Fruit fly (Drosophila melanogaster) whole organism: ENCODE data around the gene CG33644.

ENCODE experiments used
- CG8478 ChIP-seq: fragments of >200 bp; optimal IDR thresholded peaks from 2 replicates; lab custom pipeline; 2018; ENCODE audit warnings: inconsistent platforms
- Dll ChIP-seq: fragments of >200 bp; optimal IDR thresholded peaks from 2 replicates; lab custom pipeline; 2017
- EcR ChIP-seq, 2 experiments: fragments of >200 bp; optimal IDR thresholded peaks; 2 replicates each; lab custom pipeline; 2017; ENCODE audit warnings: missing biosample characterization in 2 of 2, missing genetic modification characterization in 2 of 2, missing genetic modification reagents in 2 of 2
- pan ChIP-seq: fragments of >200 bp; optimal IDR thresholded peaks from 2 replicates; lab custom pipeline; 2017
- psq ChIP-seq: fragments of >200 bp; optimal IDR thresholded peaks from 2 replicates; lab custom pipeline; 2017
- usp ChIP-seq: fragments of >200 bp; optimal IDR thresholded peaks from 2 replicates; lab custom pipeline; 2017; ENCODE audit warnings: missing biosample characterization, missing genetic modification characterization, mixed read lengths

The CG33644 gene

DNA sequence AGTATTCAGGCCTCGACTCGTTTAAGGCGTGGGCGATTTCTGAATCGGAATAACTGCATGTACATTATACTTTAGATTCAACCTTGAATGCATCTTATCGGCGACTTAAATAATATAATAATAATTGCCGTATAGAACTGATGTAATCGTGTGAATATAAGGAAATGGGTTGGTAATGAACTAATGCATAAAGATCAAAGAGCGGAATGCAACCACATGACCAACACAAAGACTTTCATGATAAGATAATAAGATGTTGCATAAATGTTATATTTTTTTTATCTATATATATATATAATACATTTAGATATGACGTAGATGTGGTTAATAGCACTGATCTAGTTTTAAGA, 16.2 kb upstream of the CG33644 start:
- TF ChIP-seq CG8478 (lab: Kevin White, UChicago) (no peak), EcR (GFP tag; optimal IDR thresholded peaks at IDR 0.05; lab: Kevin White, UChicago) (no peak), psq (lab: Kevin White, UChicago) (no peak), pan (no peak), usp (GFP tag; lab: Kevin White, UChicago) (no peak), Dll (no peak)

DNA sequence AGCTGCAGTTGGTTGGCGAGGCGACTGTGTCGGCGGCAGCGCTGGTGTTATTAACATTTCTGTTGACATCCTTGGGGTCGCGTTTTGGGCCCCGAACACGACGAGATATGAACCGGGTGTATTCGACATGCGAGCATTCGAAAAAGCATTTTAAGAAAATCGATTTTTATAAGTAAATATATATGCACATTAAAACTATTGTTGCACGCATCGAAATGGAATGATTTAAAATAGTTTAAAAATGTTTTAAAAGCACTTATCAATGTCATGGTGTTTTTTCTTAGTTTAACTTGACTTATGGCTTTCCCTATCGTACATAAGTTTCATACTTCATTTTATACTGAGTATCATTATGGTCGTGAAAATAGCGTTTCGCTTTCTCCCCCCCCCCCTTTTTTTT, 10.1 kb upstream of the CG33644 start:
- TF ChIP-seq psq (lab: Kevin White, UChicago) (no peak), pan (no peak)

DNA sequence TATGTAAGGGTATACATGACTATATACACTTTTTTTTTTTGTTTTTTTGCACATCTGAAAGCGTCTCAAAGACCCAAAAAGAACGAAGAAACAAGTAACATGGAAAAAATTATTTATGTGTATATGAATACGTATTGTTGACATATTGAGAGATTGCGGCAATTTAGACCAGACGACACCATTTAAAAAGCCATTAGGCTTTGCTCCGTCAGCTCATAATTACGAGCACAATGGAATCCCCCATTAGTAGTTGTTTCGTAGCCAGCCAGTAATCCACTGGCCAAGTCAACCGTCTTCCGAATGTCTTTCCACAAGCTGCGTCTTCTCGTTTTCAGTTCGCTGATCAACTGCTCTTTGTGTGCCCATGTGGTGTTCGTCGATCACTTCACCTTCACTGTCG, 4.3 kb upstream of the CG33644 start, which contains the start of gene CG33640:
CG33640 (plus strand) TSS at position 301 of the 400 bp plus-strand sequence.
- no peak for TF ChIP-seq EcR (GFP tag; optimal IDR thresholded peaks at IDR 0.05; lab: Kevin White, UChicago)

DNA sequence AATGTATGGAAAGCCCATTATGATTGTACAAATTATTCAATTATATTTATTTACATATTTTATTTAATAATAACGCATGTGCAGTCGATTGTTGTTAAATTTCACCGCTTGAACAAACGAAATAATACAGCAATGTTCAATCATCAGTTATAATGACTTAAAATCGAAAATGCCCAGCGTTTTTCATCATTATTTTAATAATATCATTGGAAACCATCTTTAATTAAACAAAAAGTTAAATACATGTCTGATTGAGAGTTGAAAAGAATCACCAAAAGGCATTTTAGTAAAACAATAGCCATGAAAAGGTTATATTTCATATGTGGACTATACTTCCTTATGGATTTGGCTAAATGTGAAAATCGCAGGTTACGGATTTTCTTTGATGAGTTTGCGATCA, 3.1 kb upstream of the CG33644 start, which contains the start of gene CG33641:
CG33641 (plus strand) TSS at position 301 of the 400 bp plus-strand sequence.
- TF ChIP-seq psq (lab: Kevin White, UChicago) (no peak), CG8478 (lab: Kevin White, UChicago) (no peak), pan (no peak), EcR (GFP tag; optimal IDR thresholded peaks at IDR 0.05; lab: Kevin White, UChicago) (no peak), Dll (no peak), usp (GFP tag; lab: Kevin White, UChicago) (no peak)

DNA sequence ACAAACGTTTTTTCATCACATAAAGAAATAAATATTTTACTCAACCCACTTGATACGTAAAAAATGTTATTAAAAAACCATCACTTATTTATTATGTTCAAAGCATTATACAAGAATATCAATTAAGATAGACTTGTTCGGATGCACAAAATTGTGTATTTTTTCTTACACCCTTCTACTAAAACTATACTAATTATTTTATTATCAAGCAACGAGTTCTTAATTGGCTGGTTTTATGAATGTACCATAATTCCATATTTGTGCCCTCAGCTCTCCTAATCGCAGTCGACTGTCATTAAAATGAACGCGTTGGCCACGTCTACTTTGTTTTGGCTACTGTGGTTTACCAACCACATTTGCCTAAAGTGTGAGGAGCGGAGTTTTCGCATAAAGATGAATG, 2.2 kb upstream of the CG33644 start, which contains the start of gene CG33642:
CG33642 (plus strand) TSS at position 301 of the 400 bp plus-strand sequence.
- TF ChIP-seq EcR (GFP tag; optimal IDR thresholded peaks at IDR 0.05; lab: Kevin White, UChicago) (no peak), Dll (no peak), CG8478 (lab: Kevin White, UChicago) (no peak), pan (no peak), psq (lab: Kevin White, UChicago) (no peak), usp (GFP tag; lab: Kevin White, UChicago) (no peak)

DNA sequence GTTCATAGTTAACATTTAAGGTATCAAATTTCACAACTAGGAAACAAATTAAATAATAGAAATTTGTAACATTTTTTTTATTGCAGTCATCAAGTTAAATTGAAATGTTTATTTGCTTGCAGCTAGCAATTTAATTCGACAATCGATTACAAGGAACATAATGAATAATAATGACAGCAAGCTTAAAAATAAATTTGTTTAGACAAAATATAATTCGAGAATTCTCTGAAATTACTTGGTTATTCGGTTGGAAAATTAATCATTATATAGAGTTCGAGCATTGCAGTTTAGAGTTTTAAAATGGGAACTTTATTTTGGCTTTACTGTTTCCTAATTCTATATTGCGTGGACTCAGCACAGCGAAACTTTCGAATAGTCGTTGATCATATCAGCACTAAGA, 1.1 kb upstream of the CG33644 start, which contains the start of gene CG33643:
CG33643 (plus strand) TSS at position 301 of the 400 bp plus-strand sequence.
- TF ChIP-seq usp (GFP tag; lab: Kevin White, UChicago) (no peak), EcR (GFP tag; optimal IDR thresholded peaks at IDR 0.05; lab: Kevin White, UChicago) (no peak), Dll (no peak), CG8478 (lab: Kevin White, UChicago) (no peak), pan (no peak), psq (lab: Kevin White, UChicago) (no peak)

DNA sequence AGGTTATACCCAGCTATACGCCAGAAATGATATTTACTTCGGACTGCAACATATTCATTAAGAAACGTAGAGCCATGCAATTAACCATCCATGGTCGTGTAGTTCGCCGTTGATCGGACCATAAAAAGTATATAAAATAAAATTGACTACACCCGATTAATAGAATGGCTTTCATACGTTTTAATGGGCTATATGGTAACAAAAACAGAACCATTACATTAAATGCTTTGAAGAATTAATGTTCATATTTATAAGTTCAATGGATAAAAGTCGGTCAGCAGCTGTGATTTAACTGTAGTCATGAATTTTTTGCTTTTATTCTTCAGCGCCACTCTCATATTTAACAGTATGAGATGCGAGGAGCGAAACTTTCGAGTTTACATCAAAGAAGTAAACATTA, 639 bp downstream of the CG33644 start, which contains the start of gene CG33645:
CG33645 (plus strand) TSS at position 301 of the 400 bp plus-strand sequence.
- TF ChIP-seq EcR (GFP tag; optimal IDR thresholded peaks at IDR 0.05; lab: Kevin White, UChicago), result no peak
- TF ChIP-seq CG8478 (lab: Kevin White, UChicago), result no peak
- no peak for TF ChIP-seq Dll
- TF ChIP-seq psq (lab: Kevin White, UChicago), result no peak
- no peak for TF ChIP-seq usp (GFP tag; lab: Kevin White, UChicago)
- no peak for TF ChIP-seq pan

DNA sequence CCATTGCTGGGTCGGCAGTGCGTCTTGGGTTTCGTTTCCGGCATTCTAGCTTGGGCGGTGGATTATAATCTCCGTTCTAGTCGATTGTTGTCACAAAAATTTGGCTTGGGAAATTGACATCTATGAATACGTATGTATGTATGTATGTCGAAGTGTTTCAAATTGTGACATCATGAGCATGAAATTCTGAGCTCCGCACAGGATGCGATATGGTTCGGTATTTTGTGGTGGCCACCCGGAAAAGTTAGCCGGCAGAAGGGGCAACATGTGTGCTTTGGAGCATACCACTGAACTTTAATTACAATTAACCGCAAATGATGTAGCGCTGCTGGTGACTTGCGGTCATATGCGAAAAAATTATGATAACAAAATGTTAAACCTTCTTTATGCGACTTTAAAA, 3.8 kb downstream of the CG33644 start, which contains the start of gene CG15638:
CG15638 (minus strand) TSS at position 101 of the 400 bp plus-strand sequence.
- TF ChIP-seq EcR (GFP tag; optimal IDR thresholded peaks at IDR 0.05; lab: Kevin White, UChicago) (no peak), pan (no peak), CG8478 (lab: Kevin White, UChicago) (no peak), usp (GFP tag; lab: Kevin White, UChicago) (no peak), Dll (no peak), psq (lab: Kevin White, UChicago) (no peak)

DNA sequence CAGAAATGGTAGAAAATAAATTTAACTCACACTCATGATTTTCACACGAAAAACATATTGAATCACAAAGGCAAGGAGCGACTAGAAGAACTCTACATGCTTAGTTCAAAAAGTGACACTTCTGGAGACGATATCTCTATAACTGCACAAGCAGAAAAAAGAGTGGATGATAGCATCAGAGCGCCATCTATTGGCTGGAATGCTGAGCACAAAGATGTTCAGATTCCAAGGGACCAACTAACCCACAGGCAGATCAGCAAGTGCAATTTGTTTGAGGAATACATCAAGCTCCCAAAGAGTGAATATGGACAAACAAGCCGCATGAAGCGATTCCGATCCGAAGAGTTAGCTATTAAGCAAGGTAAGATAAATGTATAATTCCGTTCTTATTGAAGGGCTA, 8.8 kb downstream of the CG33644 start, which contains the start of gene CG16852:
CG16852 (plus strand) TSS at position 48 of the 400 bp plus-strand sequence.
- TF ChIP-seq pan, result no peak
- no peak for TF ChIP-seq psq (lab: Kevin White, UChicago)
- TF ChIP-seq EcR (GFP tag; optimal IDR thresholded peaks at IDR 0.05; lab: Kevin White, UChicago), result no peak

DNA sequence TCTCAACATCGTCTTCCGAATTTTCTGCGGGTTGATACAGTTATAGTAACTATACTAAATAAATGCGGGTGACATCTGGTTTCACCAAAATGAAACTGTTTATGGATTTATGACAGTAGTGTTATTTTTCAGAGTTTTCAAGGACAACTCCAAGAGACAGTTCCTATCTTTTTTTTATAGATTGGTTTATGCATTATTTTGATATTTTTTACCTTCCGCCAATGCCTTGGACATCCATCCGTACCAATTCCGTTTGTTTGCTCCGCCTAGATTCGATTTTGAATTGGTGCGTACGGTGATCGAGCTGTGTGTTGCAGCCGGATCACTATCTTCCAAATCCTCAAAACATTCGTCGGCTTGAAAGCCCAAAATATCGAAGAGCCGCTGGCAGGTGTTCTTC, 10.1 kb downstream of the CG33644 start, which contains the start of gene CG16853:
CG16853 (plus strand) TSS at position 301 of the 400 bp plus-strand sequence.
- TF ChIP-seq EcR (GFP tag; optimal IDR thresholded peaks at IDR 0.05; lab: Kevin White, UChicago) (no peak), psq (lab: Kevin White, UChicago) (no peak), usp (GFP tag; lab: Kevin White, UChicago) (no peak), pan (no peak), CG8478 (lab: Kevin White, UChicago) (no peak), Dll (no peak)

DNA sequence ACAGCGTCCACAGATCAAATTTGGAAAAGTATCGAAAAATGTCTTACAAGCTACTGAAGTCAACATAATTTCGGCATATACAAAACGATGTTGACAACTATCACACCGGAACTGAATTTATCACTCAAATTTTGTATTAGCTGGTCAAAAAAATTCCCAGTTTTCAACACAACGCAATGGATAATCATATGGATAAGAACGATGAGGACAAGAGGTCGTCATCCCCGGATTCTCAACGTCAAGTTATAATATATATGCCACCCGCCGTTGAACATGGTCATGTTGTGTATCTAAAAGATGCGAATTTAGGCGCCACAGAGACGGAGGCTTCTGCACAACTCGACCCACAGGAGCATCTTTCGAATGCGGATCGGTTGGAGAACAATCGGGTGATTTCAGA, 10.6 kb downstream of the CG33644 start, which contains the start of gene CG9263:
CG9263 (minus strand) TSS at position 101 of the 400 bp plus-strand sequence.
- TF ChIP-seq psq (lab: Kevin White, UChicago) (no peak), Dll (no peak), EcR (GFP tag; optimal IDR thresholded peaks at IDR 0.05; lab: Kevin White, UChicago) (no peak)

DNA sequence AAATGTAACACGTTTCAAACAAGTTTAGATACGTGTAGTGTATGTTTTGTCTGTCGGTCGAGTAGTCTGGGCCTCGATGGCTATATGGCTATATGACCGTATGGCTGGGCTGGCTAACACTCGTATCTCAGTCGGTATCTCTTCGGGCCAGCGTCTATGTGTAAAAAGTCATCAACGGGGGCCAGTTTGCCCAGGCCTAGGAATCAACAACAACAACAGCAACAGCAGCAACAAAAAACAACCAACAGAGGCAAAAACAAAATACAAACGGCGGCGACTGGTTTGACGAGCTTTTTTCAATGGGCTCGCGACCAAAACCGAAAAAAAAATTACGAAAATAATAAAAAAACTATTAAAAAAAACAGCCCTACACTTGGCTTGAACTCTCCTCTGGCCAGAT, 13.8 kb downstream of the CG33644 start:
- TF ChIP-seq psq (lab: Kevin White, UChicago), result no peak
- no peak for TF ChIP-seq Dll
